Comparison of ENCODE assay signal across 5 fruit fly cellular contexts in genomic region chrX:8900094-8900493, dm6.
TF ChIP-seq lines count a peak whose summit lies in the region.

TSS of gene Uros1 (minus strand) at chrX:8900264.

- TF ChIP-seq CTCF in whole organism, embryonic (GFP tag; optimal IDR thresholded peaks at IDR 0.05; lab: Kevin White, UChicago): no peak

TF ChIP-seq in whole organism, adult, 20 proteins besides CTCF, POLR2A, EP300 and RAD21:
- TF ChIP-seq cnc (optimal IDR thresholded peaks at IDR 0.05; lab: Kevin White, UChicago) (no peak), cic (GFP tag; optimal IDR thresholded peaks at IDR 0.05; lab: Kevin White, UChicago) (no peak), ovo (GFP tag; optimal IDR thresholded peaks at IDR 0.05; lab: Kevin White, UChicago) (peak; percentile 86), CG7101 (tag; optimal IDR thresholded peaks at IDR 0.05; lab: Kevin White, UChicago) (peak; percentile 20), toe (GFP tag; optimal IDR thresholded peaks at IDR 0.05; lab: Kevin White, UChicago) (peak; percentile 40), CG1620 (GFP tag; optimal IDR thresholded peaks at IDR 0.05; lab: Kevin White, UChicago) (peak; percentile 60), CG5204 (GFP tag; optimal IDR thresholded peaks at IDR 0.05; lab: Kevin White, UChicago) (peak; percentile 58), pad (GFP tag; optimal IDR thresholded peaks at IDR 0.05; lab: Kevin White, UChicago) (no peak), tj (GFP tag; optimal IDR thresholded peaks at IDR 0.05; lab: Kevin White, UChicago) (peak; percentile 20), CG14711 (tag; optimal IDR thresholded peaks at IDR 0.05; lab: Kevin White, UChicago) (peak; percentile 41), CG11617 (GFP tag; optimal IDR thresholded peaks at IDR 0.05; lab: Kevin White, UChicago) (peak; percentile 8), Mnt (GFP tag; optimal IDR thresholded peaks at IDR 0.05; lab: Kevin White, UChicago) (peak; percentile 63), CG12768 (GFP tag; optimal IDR thresholded peaks at IDR 0.05; lab: Kevin White, UChicago) (no peak), bab1 (GFP tag; optimal IDR thresholded peaks at IDR 0.05; lab: Kevin White, UChicago) (peak; percentile 68)
TF ChIP-seq in whole organism, adult: peak in this region for 10.

TF ChIP-seq in whole organism, embryonic, 481 proteins besides CTCF, POLR2A, EP300 and RAD21 (continues in another document):
- TF ChIP-seq kni (GFP tag; optimal IDR thresholded peaks at IDR 0.05; lab: Kevin White, UChicago) (no peak), CG17568 (GFP tag; optimal IDR thresholded peaks at IDR 0.05; lab: Kevin White, UChicago) (no peak), Eip74EF (GFP tag; optimal IDR thresholded peaks at IDR 0.05; lab: Kevin White, UChicago) (no peak), CG5180 (GFP tag; optimal IDR thresholded peaks at IDR 0.05; lab: Kevin White, UChicago) (no peak), CG3838 (GFP tag; optimal IDR thresholded peaks at IDR 0.05; lab: Kevin White, UChicago) (no peak), BEAF-32 (GFP tag; optimal IDR thresholded peaks at IDR 0.05; lab: Kevin White, UChicago) (peak; percentile 51), Ssrp (tag; optimal IDR thresholded peaks at IDR 0.05; lab: Kevin White, UChicago) (no peak), HHEX (GFP tag; optimal IDR thresholded peaks at IDR 0.05; lab: Kevin White, UChicago) (no peak), bsh (GFP tag; optimal IDR thresholded peaks at IDR 0.05; lab: Kevin White, UChicago) (peak in 1 of 2 experiments; percentile 31), da (GFP tag; optimal IDR thresholded peaks at IDR 0.05; lab: Kevin White, UChicago) (no peak), croc (GFP tag; conservative IDR thresholded peaks at IDR 0.05; lab: Robert Waterston, UW) (no peak), CG7357 (GFP tag; IDR thresholded peaks at IDR 0.05; lab: Robert Waterston, UW) (no peak; the same call in 2 of the 3 replicates), Bgb (GFP tag; IDR thresholded peaks at IDR 0.05; lab: Robert Waterston, UW; ENCODE audit: partially characterized antibody) (no peak), Dll (GFP tag; IDR thresholded peaks at IDR 0.05; lab: Robert Waterston, UW; ENCODE audit: partially characterized antibody) (no peak; the same call in 3 of the 4 replicates), br (optimal IDR thresholded peaks at IDR 0.05; lab: Kevin White, UChicago) (no peak), CG10366 (GFP tag; IDR thresholded peaks at IDR 0.05; lab: Robert Waterston, UW) (peak; percentile 54), ato (GFP tag; IDR thresholded peaks at IDR 0.05; lab: Robert Waterston, UW; ENCODE audit: partially characterized antibody) (no peak), CG4328 (GFP tag; optimal IDR thresholded peaks at IDR 0.05; lab: Kevin White, UChicago) (no peak), dimm (GFP tag; IDR thresholded peaks at IDR 0.05; lab: Robert Waterston, UW) (no peak)

TF ChIP-seq in whole organism, prepupa, 60 proteins besides CTCF, POLR2A, EP300 and RAD21 (continues in another document):
- TF ChIP-seq lz (GFP tag; optimal IDR thresholded peaks at IDR 0.05; lab: Kevin White, UChicago): peak; percentile 46
- no peak for TF ChIP-seq Gug (GFP tag; IDR thresholded peaks at IDR 0.05; lab: Robert Waterston, UW)
- no peak for TF ChIP-seq CG3032 (tag; optimal IDR thresholded peaks at IDR 0.05; lab: Kevin White, UChicago)
- peak; percentile 33 for TF ChIP-seq Sox14 (GFP tag; optimal IDR thresholded peaks at IDR 0.05; lab: Kevin White, UChicago)
- peak; percentile 67 for TF ChIP-seq svp (GFP tag; lab: Kevin White, UChicago)
- peak; percentile 22 for TF ChIP-seq achi (GFP tag; optimal IDR thresholded peaks at IDR 0.05; lab: Kevin White, UChicago)
- TF ChIP-seq acj6 (GFP tag; optimal IDR thresholded peaks at IDR 0.05; lab: Kevin White, UChicago): peak; percentile 25
- no peak for TF ChIP-seq dac (GFP tag; optimal IDR thresholded peaks at IDR 0.05; lab: Kevin White, UChicago)
- peak; percentile 62 for TF ChIP-seq eg (GFP tag; IDR thresholded peaks at IDR 0.05; lab: Robert Waterston, UW)
- TF ChIP-seq spab (GFP tag; optimal IDR thresholded peaks at IDR 0.05; lab: Kevin White, UChicago): no peak
- TF ChIP-seq Hr4 (GFP tag; optimal IDR thresholded peaks at IDR 0.05; lab: Kevin White, UChicago): peak; percentile 53
- no peak for TF ChIP-seq Ets21C (GFP tag; optimal IDR thresholded peaks at IDR 0.05; lab: Kevin White, UChicago)
- no peak for TF ChIP-seq salr (GFP tag; optimal IDR thresholded peaks at IDR 0.05; lab: Kevin White, UChicago)
- no peak for TF ChIP-seq CG1621 (tag; optimal IDR thresholded peaks at IDR 0.05; lab: Kevin White, UChicago)
- TF ChIP-seq Smox (GFP tag; optimal IDR thresholded peaks at IDR 0.05; lab: Kevin White, UChicago): peak; percentile 36
- TF ChIP-seq CG31627 (GFP tag; optimal IDR thresholded peaks at IDR 0.05; lab: Kevin White, UChicago): peak; percentile 19
- TF ChIP-seq CG10631 (GFP tag; optimal IDR thresholded peaks at IDR 0.05; lab: Kevin White, UChicago): peak; percentile 20
- TF ChIP-seq Hr39 (GFP tag; optimal IDR thresholded peaks at IDR 0.05; lab: Kevin White, UChicago): peak; percentile 13
- TF ChIP-seq CG3919 (GFP tag; optimal IDR thresholded peaks at IDR 0.05; lab: Kevin White, UChicago): peak; percentile 11
- peak; percentile 4 for TF ChIP-seq Sox102F (GFP tag; optimal IDR thresholded peaks at IDR 0.05; lab: Kevin White, UChicago)
- TF ChIP-seq Sox15 (GFP tag; optimal IDR thresholded peaks at IDR 0.05; lab: Kevin White, UChicago): no peak

TF ChIP-seq in whole organism, pupa, 21 proteins besides CTCF, POLR2A, EP300 and RAD21:
- peak; percentile 15 for TF ChIP-seq Pif1B (GFP tag; optimal IDR thresholded peaks at IDR 0.05; lab: Kevin White, UChicago)
- TF ChIP-seq CG9948 (tag; optimal IDR thresholded peaks at IDR 0.05; lab: Kevin White, UChicago): no peak
- peak; percentile 59; the same call in 2 of the 3 replicates for TF ChIP-seq CG4496 (GFP tag; IDR thresholded peaks at IDR 0.05; lab: Robert Waterston, UW)
- no peak for TF ChIP-seq CG17806 (tag; optimal IDR thresholded peaks at IDR 0.05; lab: Kevin White, UChicago)
- no peak for TF ChIP-seq CG13204 (GFP tag; optimal IDR thresholded peaks at IDR 0.05; lab: Kevin White, UChicago)
- TF ChIP-seq CG34367 (tag; optimal IDR thresholded peaks at IDR 0.05; lab: Kevin White, UChicago): no peak
- TF ChIP-seq CG12605 (GFP tag; IDR thresholded peaks at IDR 0.05; lab: Robert Waterston, UW): 0 out of 2 replicates have a peak, but pooled peaks have one; percentile 25

TF ChIP-seq in whole organism, wandering third instar larva, 38 proteins besides CTCF, POLR2A, EP300 and RAD21:
- TF ChIP-seq Hnf4 (GFP tag; optimal IDR thresholded peaks at IDR 0.05; lab: Kevin White, UChicago): peak; percentile 12
- no peak for TF ChIP-seq N (GFP tag; optimal IDR thresholded peaks at IDR 0.05; lab: Kevin White, UChicago)
- peak in 1 of 2 experiments; percentile 41 for TF ChIP-seq foxo (GFP tag; optimal IDR thresholded peaks at IDR 0.05; lab: Kevin White, UChicago)
- no peak for TF ChIP-seq pan (optimal IDR thresholded peaks at IDR 0.05; lab: Kevin White, UChicago)
- TF ChIP-seq dmrt93B (GFP tag; optimal IDR thresholded peaks at IDR 0.05; lab: Kevin White, UChicago): no peak
- peak; percentile 14 for TF ChIP-seq psq (GFP tag; optimal IDR thresholded peaks at IDR 0.05; lab: Kevin White, UChicago)
- TF ChIP-seq Vsx2 (GFP tag; optimal IDR thresholded peaks at IDR 0.05; lab: Kevin White, UChicago; ENCODE audit: partially characterized antibody): no peak
- no peak for TF ChIP-seq woc (GFP tag; optimal IDR thresholded peaks at IDR 0.05; lab: Kevin White, UChicago)
- TF ChIP-seq HLH106 (tag; optimal IDR thresholded peaks at IDR 0.05; lab: Kevin White, UChicago): peak; percentile 38
- TF ChIP-seq h (GFP tag; optimal IDR thresholded peaks at IDR 0.05; lab: Kevin White, UChicago): peak; percentile 16
- peak; percentile 13 for TF ChIP-seq ey (GFP tag; optimal IDR thresholded peaks at IDR 0.05; lab: Kevin White, UChicago)
- TF ChIP-seq Hr78 (GFP tag; optimal IDR thresholded peaks at IDR 0.05; lab: Kevin White, UChicago): no peak
- peak; percentile 29 for TF ChIP-seq fru (GFP tag; optimal IDR thresholded peaks at IDR 0.05; lab: Kevin White, UChicago)
- peak; percentile 5 for TF ChIP-seq br (GFP tag; optimal IDR thresholded peaks at IDR 0.05; lab: Kevin White, UChicago)
